Worm (Caenorhabditis elegans): ENCODE data around the gene otpl-7.
"Not testable (repeated sequence)": the region's sequence is repeated elsewhere in the genome, so short reads cannot be mapped to it uniquely, and the experiment has no call there.

The otpl-7 gene

ce11 chrV:8520846-8521553 lies at the start of gene otpl-7, which contains the start of gene F45F2.11:
otpl-7 (plus strand) TSS chrV:8521503.
F45F2.11 (minus strand) TSS chrV:8520896.
- no peak for TF ChIP-seq unc-62 (GFP tag; optimal IDR thresholded peaks at IDR 0.05)

DNA sequence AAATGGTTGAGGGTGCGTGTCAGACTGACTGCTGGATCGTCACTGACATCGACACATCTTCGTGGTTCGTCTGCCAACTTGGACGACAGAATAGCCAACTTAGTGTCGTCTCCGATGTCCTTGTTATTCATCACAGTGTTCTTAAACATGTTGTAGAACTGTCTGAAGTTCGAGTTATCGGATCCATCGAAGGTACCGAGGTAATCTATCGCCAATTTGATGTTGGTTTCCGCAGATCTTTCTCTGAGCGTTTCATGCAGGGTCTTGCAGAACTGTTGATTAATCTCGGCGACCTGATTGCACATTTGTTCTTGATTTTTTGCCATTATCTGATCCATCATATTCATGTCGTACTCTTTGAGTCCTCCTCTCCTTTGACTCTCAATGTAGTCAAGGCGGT lies 40.0 kb upstream of the otpl-7 start:
- no peak for TF ChIP-seq unc-62 (GFP tag; optimal IDR thresholded peaks at IDR 0.05)

DNA sequence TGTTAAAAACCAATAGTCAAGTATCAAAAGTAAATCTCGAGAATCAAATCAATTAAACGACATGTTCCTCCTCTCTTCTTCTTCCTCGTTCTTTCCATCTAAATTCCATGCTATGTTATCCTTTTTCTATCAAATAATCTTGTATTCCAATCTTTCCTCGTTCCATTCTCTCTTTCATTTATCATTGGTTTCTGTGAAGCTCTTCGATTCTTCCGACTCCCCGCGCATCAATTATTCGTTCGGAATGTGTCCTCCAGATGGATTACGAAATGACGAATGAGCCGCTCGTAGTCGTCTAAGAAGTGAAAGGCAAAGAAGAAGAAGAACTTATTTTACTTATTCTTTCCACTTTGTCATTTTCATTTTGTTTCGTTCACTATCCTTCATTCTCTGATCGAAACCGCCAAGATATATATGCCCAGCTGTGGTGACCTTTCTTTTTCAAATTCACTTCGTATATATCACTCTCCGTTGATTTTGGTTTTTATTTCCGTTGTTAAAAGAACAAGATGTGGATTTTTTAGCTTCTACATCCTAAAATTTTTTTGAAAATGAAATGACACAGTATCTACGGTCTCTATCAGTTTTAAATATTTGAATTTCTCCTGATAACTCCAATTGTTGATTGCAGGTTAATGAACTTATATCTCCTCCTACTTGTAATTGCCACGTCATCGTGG lies 26.9 kb upstream of the otpl-7 start, which contains the start of gene pxn-1:
Gene pxn-1, plus strand, starts transcription at position 630 of the 680 bp plus-strand sequence.
- TF ChIP-seq unc-62 (GFP tag; optimal IDR thresholded peaks at IDR 0.05), result no peak

- TF ChIP-seq unc-62 (GFP tag; optimal IDR thresholded peaks at IDR 0.05), result no peak
Measured at ce11 chrV:8495106-8495505, 26.2 kb upstream of the otpl-7 start.

- no peak for TF ChIP-seq unc-62 (GFP tag; optimal IDR thresholded peaks at IDR 0.05)
Measured at ce11 chrV:8495965-8496364, 25.3 kb upstream of the otpl-7 start.

DNA sequence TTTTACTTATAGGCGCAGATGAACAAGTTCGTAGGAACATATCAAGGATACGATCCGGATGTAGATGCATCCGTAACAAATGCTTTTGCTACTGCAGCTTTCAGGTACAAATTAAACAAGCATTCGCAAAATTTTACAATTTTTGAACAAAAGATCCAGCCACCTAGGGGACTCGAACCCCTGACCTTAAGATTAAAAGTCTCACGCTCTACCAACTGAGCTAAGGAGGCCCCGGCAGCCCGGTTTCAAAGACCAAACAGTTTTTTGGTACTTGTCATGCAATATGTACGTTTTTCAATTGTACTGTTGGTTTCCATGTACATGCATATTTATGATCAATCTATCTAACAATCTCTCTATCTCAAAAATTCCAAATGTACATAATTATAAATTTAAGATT lies 21.9 kb upstream of the otpl-7 start:
- TF ChIP-seq unc-62 (GFP tag; optimal IDR thresholded peaks at IDR 0.05), result no peak

ce11 chrV:8500348-8500747 lies 21.0 kb upstream of the otpl-7 start:
- TF ChIP-seq unc-62 (GFP tag; optimal IDR thresholded peaks at IDR 0.05), result no peak

DNA sequence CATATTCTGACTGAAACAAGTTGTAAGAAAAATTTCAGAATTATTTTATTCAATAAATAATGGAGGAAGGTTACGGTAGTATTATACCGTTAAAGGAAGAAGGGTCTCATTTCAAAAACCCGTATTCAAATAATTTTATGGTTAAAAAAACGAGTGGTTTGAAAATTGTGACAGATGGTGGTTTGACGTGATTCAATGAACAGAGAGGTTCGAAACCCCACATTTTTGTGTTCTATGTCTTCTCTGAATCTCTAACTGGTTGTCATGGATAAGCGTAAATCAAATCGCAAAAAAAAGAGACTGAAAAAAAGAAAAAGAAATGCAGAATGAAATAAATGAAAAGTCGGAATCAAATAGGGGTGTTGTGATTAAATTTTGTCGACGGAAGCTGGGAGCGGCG lies 14.0 kb upstream of the otpl-7 start, which contains the start of gene ZK994.6:
Gene ZK994.6, minus strand, starts transcription at position 101 of the 400 bp plus-strand sequence.
- no peak for TF ChIP-seq unc-62 (GFP tag; optimal IDR thresholded peaks at IDR 0.05)

ce11 chrV:8513361-8513760 lies 7.9 kb upstream of the otpl-7 start, which contains the start of gene F45F2.9:
F45F2.9 (minus strand) TSS chrV:8513461.
- no peak for TF ChIP-seq unc-62 (GFP tag; optimal IDR thresholded peaks at IDR 0.05)

ce11 chrV:8516426-8516825 lies 4.9 kb upstream of the otpl-7 start:
- no peak for TF ChIP-seq unc-62 (GFP tag; optimal IDR thresholded peaks at IDR 0.05)

DNA sequence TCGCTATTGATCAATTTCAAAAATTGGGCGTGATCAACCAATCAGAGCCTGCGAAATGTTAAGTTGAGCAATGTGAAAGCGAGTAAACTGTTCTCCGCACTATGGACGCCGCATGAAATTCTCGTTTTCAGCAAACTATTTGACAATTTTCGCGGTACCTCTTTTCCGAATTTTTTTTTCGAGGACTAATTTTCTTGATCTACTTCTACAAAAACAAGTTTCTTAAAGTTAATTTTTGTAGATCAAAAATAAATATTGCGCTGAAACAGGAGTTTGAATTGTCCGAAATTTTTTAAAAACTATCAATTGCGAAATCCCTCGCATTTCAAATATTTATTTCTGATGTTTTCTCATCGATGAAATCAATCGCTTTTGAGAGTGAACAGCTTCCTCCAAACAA lies 3.6 kb upstream of the otpl-7 start:
- no peak for TF ChIP-seq unc-62 (GFP tag; optimal IDR thresholded peaks at IDR 0.05)

ce11 chrV:8518283-8518682 lies 3.0 kb upstream of the otpl-7 start:
- no peak for TF ChIP-seq unc-62 (GFP tag; optimal IDR thresholded peaks at IDR 0.05)

ce11 chrV:8518822-8519392 lies 2.4 kb upstream of the otpl-7 start, which contains the start of gene F45F2.10:
F45F2.10 (minus strand) TSS chrV:8518872.
- TF ChIP-seq unc-62 (GFP tag; optimal IDR thresholded peaks at IDR 0.05), result no peak

DNA sequence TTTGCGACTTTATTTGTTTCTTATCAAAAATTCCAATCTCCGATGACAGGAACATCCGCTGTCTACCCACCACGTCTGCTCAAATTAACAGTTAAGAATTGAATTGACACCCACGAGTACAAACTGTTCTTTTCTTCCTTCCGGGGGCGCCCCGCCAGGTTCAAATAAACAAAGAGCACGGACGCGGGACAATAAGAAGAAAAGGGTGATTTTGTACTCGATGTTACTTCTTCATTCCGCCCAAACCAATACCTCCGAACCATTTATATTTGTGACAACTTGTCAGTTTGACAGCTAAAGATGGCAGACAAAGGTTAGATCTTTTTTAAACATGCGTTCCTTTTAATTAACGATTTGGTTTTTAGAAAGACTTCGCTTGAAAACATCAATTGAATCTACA lies 4.5 kb downstream of the otpl-7 start, which contains the start of gene otpl-6:
Gene otpl-6, plus strand, starts transcription at position 301 of the 400 bp plus-strand sequence.
- TF ChIP-seq unc-62 (GFP tag; optimal IDR thresholded peaks at IDR 0.05), result no peak

- TF ChIP-seq unc-62 (GFP tag; optimal IDR thresholded peaks at IDR 0.05), result no peak
Measured at ce11 chrV:8529219-8529618, 7.9 kb downstream of the otpl-7 start, which contains the start of gene otpl-5. otpl-5 (plus strand) TSS chrV:8529519.

- TF ChIP-seq unc-62 (GFP tag; optimal IDR thresholded peaks at IDR 0.05), result not testable (repeated sequence)
Measured at ce11 chrV:8533067-8533466, 11.8 kb downstream of the otpl-7 start, which contains the start of the genes his-8 and his-7. his-8 (minus strand) TSS chrV:8533086. his-7 (plus strand) TSS chrV:8533379.
